Worm (Caenorhabditis elegans) whole organism, L1 larva: Measurements from ENCODE around the gene fipr-14.

Experiments used
- alr-1 ChIP-seq: fragments of 200-800 bp; sonication (Bioruptor generic); optimal IDR thresholded peaks from 2 replicates; lab custom pipeline; 2018; ENCODE audit warnings: borderline replicate concordance, mild to moderate bottlenecking, missing genetic modification characterization, missing compliant biosample characterization
- ama-1 ChIP-seq: fragments of 150-350 bp; optimal IDR thresholded peaks from 2 replicates; lab custom pipeline; 2014
- ceh-82 ChIP-seq, 3 experiments: fragments of 150-350 bp in 1 of 3; sonication (generic microtip) in 2 of 3; optimal IDR thresholded peaks; 2 replicates each; lab custom pipeline; 2014 to 2017; ENCODE audit warnings: missing biosample characterization in 3 of 3, missing genetic modification characterization in 3 of 3
- ces-1 ChIP-seq: fragments of 150-350 bp; optimal IDR thresholded peaks from 2 replicates; lab custom pipeline; 2014; ENCODE audit warnings: missing biosample characterization, missing genetic modification reagents, missing genetic modification characterization
- ets-5 ChIP-seq: fragments of 200-800 bp; sonication (Bioruptor generic); IDR thresholded peaks from 2 replicates; pipeline ENCODE4 v1.3.6; 2022; ENCODE audit warnings: missing genetic modification characterization, missing compliant biosample characterization
- fos-1 ChIP-seq: fragments of 150-350 bp; optimal IDR thresholded peaks from 2 replicates; lab custom pipeline; 2014; ENCODE audit warnings: missing biosample characterization, missing genetic modification characterization
- lin-15B ChIP-seq: fragments of 150-350 bp; sonication (generic microtip); optimal IDR thresholded peaks from 3 replicates; lab custom pipeline; 2014; ENCODE audit warnings: missing biosample characterization, missing genetic modification characterization
- nhr-28 ChIP-seq: fragments of 150-350 bp; optimal IDR thresholded peaks from 2 replicates; lab custom pipeline; 2014; ENCODE audit warnings: missing biosample characterization, missing genetic modification characterization
- nhr-84 ChIP-seq: sonication (generic microtip); optimal IDR thresholded peaks from 2 replicates; lab custom pipeline; 2017; ENCODE audit warnings: missing biosample characterization, missing genetic modification characterization
- pax-3 ChIP-seq: fragments of 200-800 bp; sonication (Bioruptor generic); optimal IDR thresholded peaks from 2 replicates; lab custom pipeline; 2018; ENCODE audit warnings: mild to moderate bottlenecking, missing genetic modification characterization, moderate library complexity, missing compliant biosample characterization
- snpc-4 ChIP-seq: fragments of 150-350 bp; optimal IDR thresholded peaks from 2 replicates; lab custom pipeline; 2014; ENCODE audit warnings: missing biosample characterization, missing genetic modification characterization
- sptf-1 ChIP-seq: fragments of 150-350 bp; optimal IDR thresholded peaks from 2 replicates; lab custom pipeline; 2014; ENCODE audit warnings: missing biosample characterization, missing genetic modification characterization
- tbx-2 ChIP-seq: sonication (generic microtip); optimal IDR thresholded peaks from 2 replicates; lab custom pipeline; 2016; ENCODE audit warnings: missing genetic modification characterization, missing compliant biosample characterization
- ztf-4 ChIP-seq: fragments of 150-350 bp; optimal IDR thresholded peaks from 2 replicates; lab custom pipeline; 2014; ENCODE audit warnings: missing biosample characterization, missing genetic modification characterization

ce11 chrIV:10851136-10851535, 25.8 kb upstream of the fipr-14 start:
- TF ChIP-seq ets-5 (GFP tag; lab: Robert Waterston, UW) (no peak), fos-1 (no peak), tbx-2 (tag; lab: Kevin White, UChicago) (no peak), ztf-4 (tag; lab: Kevin White, UChicago) (no peak), lin-15B (tag; lab: Kevin White, UChicago) (no peak), snpc-4 (tag; lab: Kevin White, UChicago) (no peak), ama-1 (no peak), alr-1 (no peak), pax-3 (tag; lab: Kevin White, UChicago) (no peak), sptf-1 (tag; lab: Kevin White, UChicago) (no peak), nhr-28 (tag; lab: Kevin White, UChicago) (no peak), ceh-82 (tag; optimal IDR thresholded peaks at IDR 0.05; lab: Kevin White, UChicago) (no peak), ces-1 (GFP tag; lab: Kevin White, UChicago) (no peak), nhr-84 (tag; lab: Kevin White, UChicago) (no peak)
